Fruit fly (Drosophila melanogaster): Measurements from ENCODE around the gene jvl.

Gene jvl

DNA sequence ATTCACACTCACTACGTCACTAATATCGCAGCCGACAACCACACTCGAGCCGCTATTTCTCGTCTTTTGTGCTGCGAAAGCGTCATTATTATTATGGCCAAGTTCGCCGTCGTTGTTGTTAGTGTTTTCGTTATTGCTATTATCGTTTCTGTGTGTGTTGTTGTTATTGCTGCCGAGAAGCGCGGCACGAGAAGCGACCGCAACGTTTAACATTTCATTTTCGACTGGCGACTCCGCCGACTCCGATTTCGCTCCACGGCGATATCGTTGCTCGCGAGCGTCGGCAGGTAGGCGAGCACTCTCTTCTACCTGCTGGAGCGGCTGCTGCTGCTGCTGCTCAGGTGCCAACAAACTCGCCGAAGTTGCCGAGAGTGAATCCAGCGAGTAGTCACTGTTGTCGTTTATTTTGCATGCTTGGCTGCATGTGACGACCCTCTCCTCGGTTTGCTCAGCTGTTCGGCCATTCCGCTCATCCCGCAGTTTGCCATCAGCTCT is 76.4 kb downstream of the jvl start (continued):
- TF ChIP-seq gro (GFP tag; optimal IDR thresholded peaks at IDR 0.05) (peak; percentile 40), Adf1 (GFP tag; IDR thresholded peaks at IDR 0.05) (peak; percentile 72; the same call in 1 of the 2 replicates), CrebB (tag; optimal IDR thresholded peaks at IDR 0.05) (peak; percentile 12), ci (GFP tag; IDR thresholded peaks at IDR 0.05) (peak; percentile 64; the same call in 1 of the 3 replicates), chm (GFP tag; IDR thresholded peaks at IDR 0.05) (peak; percentile 47; the same call in 1 of the 2 replicates), Jarid2 (GFP tag; optimal IDR thresholded peaks at IDR 0.05) (peak; percentile 96), Dll (GFP tag; IDR thresholded peaks at IDR 0.05; ENCODE audit: partially characterized antibody) (peak; percentile 32; the same call in 2 of the 4 replicates), cwo (GFP tag; optimal IDR thresholded peaks at IDR 0.05) (peak; percentile 34), HmgZ (tag; optimal IDR thresholded peaks at IDR 0.05) (peak; percentile 12), vvl (GFP tag; IDR thresholded peaks at IDR 0.05) (peak; percentile 55; the same call in 1 of the 2 replicates), Nf-YC (tag; optimal IDR thresholded peaks at IDR 0.05) (peak; percentile 27), corto (GFP tag; optimal IDR thresholded peaks at IDR 0.05) (no peak), CG4360 (GFP tag; IDR thresholded peaks at IDR 0.05) (peak; percentile 93), stc (GFP tag; IDR thresholded peaks at IDR 0.05) (peak; percentile 8; the same call in 1 of the 2 replicates), Trl (optimal IDR thresholded peaks at IDR 0.05) (peak; percentile 70 to 75), Trl (GFP tag; optimal IDR thresholded peaks at IDR 0.05) (no peak), CG34376 (GFP tag; optimal IDR thresholded peaks at IDR 0.05) (peak; percentile 42), CG5180 (GFP tag; optimal IDR thresholded peaks at IDR 0.05) (peak; percentile 80), Eip74EF (GFP tag; optimal IDR thresholded peaks at IDR 0.05) (peak in 1 of 2 experiments; percentile 32), Rfx (GFP tag; IDR thresholded peaks at IDR 0.05) (peak; percentile 10; the same call in 1 of the 2 replicates), Ada2b (GFP tag; IDR thresholded peaks at IDR 0.05) (0 out of 2 replicates have a peak, but pooled peaks have one; percentile 33), CG7357 (GFP tag; IDR thresholded peaks at IDR 0.05) (no peak), lab (GFP tag; optimal IDR thresholded peaks at IDR 0.05) (peak; percentile 57)

DNA sequence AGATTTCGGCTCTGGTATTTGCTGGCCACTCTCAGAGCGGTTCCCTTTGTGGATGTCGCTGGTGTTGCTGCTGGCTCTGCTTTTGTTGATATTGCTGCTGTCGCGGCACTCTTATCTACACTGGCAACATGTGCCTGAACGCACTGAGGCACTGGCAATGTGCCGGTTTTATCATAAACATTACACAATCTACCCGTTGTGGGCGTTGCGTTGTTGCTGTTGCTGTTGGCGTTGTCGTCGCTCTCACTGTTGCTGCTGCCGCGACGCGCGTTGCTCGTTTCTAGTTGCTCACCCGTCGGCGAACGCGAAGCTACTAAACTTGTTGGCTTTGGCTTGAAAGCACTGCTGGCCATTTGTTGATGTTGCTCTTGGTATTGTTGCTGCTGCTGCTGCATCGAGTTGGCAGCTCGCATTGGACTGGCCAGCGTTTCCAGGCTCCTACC is 78.3 kb downstream of the jvl start:
- no peak for TF ChIP-seq jumu (GFP tag; optimal IDR thresholded peaks at IDR 0.05)
- TF ChIP-seq CG12236 (GFP tag; optimal IDR thresholded peaks at IDR 0.05) = no peak
- TF ChIP-seq Scr (GFP tag; IDR thresholded peaks at IDR 0.05; ENCODE audit: partially characterized antibody) = 0 out of 2 replicates have a peak, but pooled peaks have one; percentile 7
- no peak for TF ChIP-seq CG30403 (GFP tag; optimal IDR thresholded peaks at IDR 0.05)
- no peak for TF ChIP-seq sens-2 (GFP tag; IDR thresholded peaks at IDR 0.05)
- TF ChIP-seq CG1647 (GFP tag; optimal IDR thresholded peaks at IDR 0.05) = no peak
- TF ChIP-seq CG7271 (tag; optimal IDR thresholded peaks at IDR 0.05) = no peak
- no peak for TF ChIP-seq ara (GFP tag; IDR thresholded peaks at IDR 0.05)
- peak; percentile 61 for TF ChIP-seq slbo (GFP tag; IDR thresholded peaks at IDR 0.05)
- TF ChIP-seq CG10366 (GFP tag; IDR thresholded peaks at IDR 0.05) = no peak
- TF ChIP-seq psq (GFP tag; optimal IDR thresholded peaks at IDR 0.05) = no peak
- TF ChIP-seq zfh2 (GFP tag; optimal IDR thresholded peaks at IDR 0.05) = no peak
- TF ChIP-seq Mrtf (GFP tag; IDR thresholded peaks at IDR 0.05) = no peak
- peak; percentile 61; the same call in 2 of the 3 replicates for TF ChIP-seq ci (GFP tag; IDR thresholded peaks at IDR 0.05)
- no peak for TF ChIP-seq CG4617 (GFP tag; optimal IDR thresholded peaks at IDR 0.05; ENCODE audit: borderline replicate concordance)
- TF ChIP-seq CG8765 (GFP tag; IDR thresholded peaks at IDR 0.05) = no peak
- no peak for TF ChIP-seq CG1603 (tag; optimal IDR thresholded peaks at IDR 0.05)
- no peak for TF ChIP-seq ems (GFP tag; optimal IDR thresholded peaks at IDR 0.05)
- no peak for TF ChIP-seq Abd-B (GFP tag; optimal IDR thresholded peaks at IDR 0.05)
- no peak for TF ChIP-seq Bdp1 (GFP tag; optimal IDR thresholded peaks at IDR 0.05)
- 0 out of 3 replicates have a peak, but pooled peaks have one; percentile 20 for TF ChIP-seq CG34224 (GFP tag; IDR thresholded peaks at IDR 0.05; ENCODE audit: partially characterized antibody)
- TF ChIP-seq NC2α (GFP tag; optimal IDR thresholded peaks at IDR 0.05) = no peak
- TF ChIP-seq lmd (GFP tag; IDR thresholded peaks at IDR 0.05) = no peak
- TF ChIP-seq prd (optimal IDR thresholded peaks at IDR 0.05) = no peak
- TF ChIP-seq prd (GFP tag; IDR thresholded peaks at IDR 0.05) = no peak
- TF ChIP-seq Oli (tag; optimal IDR thresholded peaks at IDR 0.05) = no peak
- TF ChIP-seq Opbp (GFP tag; IDR thresholded peaks at IDR 0.05; ENCODE audit: partially characterized antibody) = peak; percentile 44; the same call in 1 of the 3 replicates
- TF ChIP-seq ash1 (GFP tag; optimal IDR thresholded peaks at IDR 0.05) = no peak
- TF ChIP-seq CG15696 (tag; optimal IDR thresholded peaks at IDR 0.05) = no peak

Data from whole organism, embryonic.